Worm (Caenorhabditis elegans): ENCODE data around the gene F19F10.3.

ce11 chrV:7553873-7554362 lies 2.0 kb downstream of the F19F10.3 start, which contains the start of gene ttr-10:
- TF ChIP-seq ceh-43 (GFP tag; optimal IDR thresholded peaks at IDR 0.05) (no peak), unc-39 (tag; optimal IDR thresholded peaks at IDR 0.05) (no peak)

Measured in whole organism, mixed stage, embryonic.